Worm (Caenorhabditis elegans) whole organism, L2 larva: ENCODE data around the gene F57C2.4.

Experiments
- aly-2 ChIP-seq: fragments of 150-350 bp; optimal IDR thresholded peaks from 2 replicates; lab custom pipeline; 2014; ENCODE audit warnings: missing biosample characterization, missing genetic modification characterization
- blmp-1 ChIP-seq: sonication (generic microtip); optimal IDR thresholded peaks from 2 replicates; lab custom pipeline; 2017; ENCODE audit warnings: missing genetic modification characterization, mild to moderate bottlenecking, missing compliant biosample characterization, antibody characterized with exemption, moderate library complexity; ENCODE audit not compliant: insufficient read depth
- ceh-16 ChIP-seq: fragments of 150-350 bp; optimal IDR thresholded peaks from 2 replicates; lab custom pipeline; 2014; ENCODE audit warnings: missing biosample characterization, missing genetic modification characterization
- elt-3 ChIP-seq: sonication (generic microtip); optimal IDR thresholded peaks from 2 replicates; lab custom pipeline; 2017; ENCODE audit warnings: missing biosample characterization, missing genetic modification characterization
- lsy-2 ChIP-seq, 2 experiments: fragments of 150-350 bp in 1 of 2; sonication (generic microtip) in 1 of 2; optimal IDR thresholded peaks; 2 replicates each; lab custom pipeline; 2014 to 2017; ENCODE audit warnings: missing biosample characterization in 2 of 2, missing genetic modification characterization in 2 of 2
- nhr-12 ChIP-seq: fragments of 150-350 bp; optimal IDR thresholded peaks from 2 replicates; lab custom pipeline; 2014; ENCODE audit warnings: missing biosample characterization, missing genetic modification characterization
- nhr-237 ChIP-seq: fragments of 150-350 bp; optimal IDR thresholded peaks from 2 replicates; lab custom pipeline; 2014; ENCODE audit warnings: missing biosample characterization, missing genetic modification characterization
- ztf-11 ChIP-seq: sonication (generic microtip); optimal IDR thresholded peaks from 2 replicates; lab custom pipeline; 2017; ENCODE audit warnings: missing biosample characterization, missing genetic modification characterization

ce11 chrII:14515017-14515416, 10.1 kb upstream of the F57C2.4 start, which contains the start of gene K10H10.9:
- TF ChIP-seq lsy-2 (tag; optimal IDR thresholded peaks at IDR 0.05; lab: Kevin White, UChicago) (no peak), nhr-237 (no peak), ztf-11 (no peak), blmp-1 (no peak), aly-2 (tag; lab: Kevin White, UChicago) (no peak), ceh-16 (tag; lab: Kevin White, UChicago) (no peak), nhr-12 (no peak), elt-3 (tag; lab: Kevin White, UChicago) (no peak)
